Fruit fly (Drosophila melanogaster) whole organism: Measurements from ENCODE around the gene Nazo.

ENCODE experiments used
- CG8478 ChIP-seq: fragments of >200 bp; optimal IDR thresholded peaks from 2 replicates; lab custom pipeline; 2018; ENCODE audit warnings: inconsistent platforms
- Dll ChIP-seq: fragments of >200 bp; optimal IDR thresholded peaks from 2 replicates; lab custom pipeline; 2017
- EcR ChIP-seq, 2 experiments: fragments of >200 bp; optimal IDR thresholded peaks; 2 replicates each; lab custom pipeline; 2017; ENCODE audit warnings: missing biosample characterization in 2 of 2, missing genetic modification characterization in 2 of 2, missing genetic modification reagents in 2 of 2
- pan ChIP-seq: fragments of >200 bp; optimal IDR thresholded peaks from 2 replicates; lab custom pipeline; 2017
- psq ChIP-seq: fragments of >200 bp; optimal IDR thresholded peaks from 2 replicates; lab custom pipeline; 2017
- usp ChIP-seq: fragments of >200 bp; optimal IDR thresholded peaks from 2 replicates; lab custom pipeline; 2017; ENCODE audit warnings: missing biosample characterization, missing genetic modification characterization, mixed read lengths

Gene Nazo

dm6 chr3R:8317709-8318335, 30.1 kb downstream of the Nazo start:
- TF ChIP-seq usp (no peak), pan (no peak), psq (lab: Kevin White, UChicago) (no peak), EcR (GFP tag; optimal IDR thresholded peaks at IDR 0.05; lab: Kevin White, UChicago) (no peak), Dll (lab: Kevin White, UChicago) (no peak), CG8478 (lab: Kevin White, UChicago) (no peak)

dm6 chr3R:8321447-8321846, 33.8 kb downstream of the Nazo start, which contains the start of gene Or85a:
TSS of gene Or85a (plus strand) at chr3R:8321747.
- TF ChIP-seq EcR (GFP tag; optimal IDR thresholded peaks at IDR 0.05; lab: Kevin White, UChicago), result no peak
- TF ChIP-seq pan, result no peak
- no peak for TF ChIP-seq CG8478 (lab: Kevin White, UChicago)
- TF ChIP-seq usp, result no peak
- no peak for TF ChIP-seq psq (lab: Kevin White, UChicago)
- TF ChIP-seq Dll (lab: Kevin White, UChicago), result no peak

dm6 chr3R:8324016-8324415, 36.3 kb downstream of the Nazo start, which contains the start of gene CG7443:
TSS of gene CG7443 (plus strand) at chr3R:8324316.
- TF ChIP-seq usp, result no peak
- TF ChIP-seq EcR (GFP tag; optimal IDR thresholded peaks at IDR 0.05; lab: Kevin White, UChicago), result no peak
- TF ChIP-seq pan, result no peak
- TF ChIP-seq CG8478 (lab: Kevin White, UChicago), result no peak
- TF ChIP-seq Dll (lab: Kevin White, UChicago), result no peak
- no peak for TF ChIP-seq psq (lab: Kevin White, UChicago)

DNA sequence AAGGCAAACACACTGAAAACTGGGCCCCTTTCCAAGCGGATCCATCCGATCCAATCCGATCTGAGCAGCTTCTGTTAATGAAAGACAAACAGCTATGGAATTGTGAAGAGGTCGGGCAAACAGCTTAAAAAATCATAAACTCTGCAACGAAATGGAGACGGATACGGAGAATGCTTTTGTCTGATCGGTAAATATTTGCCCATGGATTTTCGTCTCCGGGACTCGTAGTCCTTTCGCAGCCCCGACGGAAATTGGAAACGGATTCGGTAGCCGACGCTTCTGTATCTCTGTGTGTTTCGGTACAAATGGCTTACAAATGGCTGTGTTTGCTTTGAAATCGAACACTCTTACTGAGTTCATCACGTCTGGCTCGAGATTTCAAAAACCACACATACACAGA, 39.2 kb downstream of the Nazo start:
- TF ChIP-seq pan (no peak), psq (lab: Kevin White, UChicago) (no peak), Dll (lab: Kevin White, UChicago) (no peak)

DNA sequence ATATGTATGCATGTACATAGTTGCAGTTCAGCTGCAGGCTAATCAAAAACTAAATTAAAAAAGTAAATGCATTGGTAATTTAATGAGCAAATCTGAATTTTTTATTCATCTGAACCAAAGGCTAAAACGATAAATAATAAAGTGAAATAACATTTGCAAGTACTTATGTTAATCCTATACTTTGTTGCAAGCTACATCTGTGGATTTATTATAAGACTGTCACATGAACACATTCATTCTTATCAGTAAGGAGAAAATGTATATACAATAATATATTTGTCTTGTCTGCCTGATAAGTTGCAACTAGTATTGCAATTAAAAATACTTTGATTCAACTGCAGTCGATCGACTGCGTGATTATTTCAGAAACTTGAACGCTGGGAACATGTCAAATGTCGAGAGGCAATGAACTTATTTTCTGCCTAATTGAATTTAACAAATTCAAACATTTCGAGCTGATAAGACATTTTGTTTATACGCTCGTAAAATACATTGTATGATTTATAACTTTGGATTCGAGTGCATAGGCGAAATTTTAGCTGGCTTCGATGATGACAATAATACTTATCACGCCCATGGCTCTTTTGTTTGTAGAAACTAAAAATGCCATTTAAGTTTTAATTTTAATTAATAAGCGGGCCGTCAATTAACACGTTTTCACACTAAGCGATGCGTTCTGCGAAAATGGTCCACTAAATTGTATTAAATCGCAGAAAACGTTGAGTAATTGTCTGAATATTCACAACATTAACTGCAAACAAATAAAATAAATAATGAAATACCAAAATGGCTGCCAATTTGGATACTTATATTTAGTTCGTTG, 40.5 kb downstream of the Nazo start:
- no peak for TF ChIP-seq psq (lab: Kevin White, UChicago)
- no peak for TF ChIP-seq CG8478 (lab: Kevin White, UChicago)
- TF ChIP-seq usp, result no peak
- TF ChIP-seq Dll (lab: Kevin White, UChicago), result no peak
- no peak for TF ChIP-seq EcR (GFP tag; optimal IDR thresholded peaks at IDR 0.05; lab: Kevin White, UChicago)
- TF ChIP-seq pan, result no peak

dm6 chr3R:8329628-8330027, 42.0 kb downstream of the Nazo start:
- TF ChIP-seq psq (lab: Kevin White, UChicago) (no peak), CG8478 (lab: Kevin White, UChicago) (no peak), EcR (GFP tag; optimal IDR thresholded peaks at IDR 0.05; lab: Kevin White, UChicago) (no peak), Dll (lab: Kevin White, UChicago) (no peak), pan (no peak), usp (no peak)

DNA sequence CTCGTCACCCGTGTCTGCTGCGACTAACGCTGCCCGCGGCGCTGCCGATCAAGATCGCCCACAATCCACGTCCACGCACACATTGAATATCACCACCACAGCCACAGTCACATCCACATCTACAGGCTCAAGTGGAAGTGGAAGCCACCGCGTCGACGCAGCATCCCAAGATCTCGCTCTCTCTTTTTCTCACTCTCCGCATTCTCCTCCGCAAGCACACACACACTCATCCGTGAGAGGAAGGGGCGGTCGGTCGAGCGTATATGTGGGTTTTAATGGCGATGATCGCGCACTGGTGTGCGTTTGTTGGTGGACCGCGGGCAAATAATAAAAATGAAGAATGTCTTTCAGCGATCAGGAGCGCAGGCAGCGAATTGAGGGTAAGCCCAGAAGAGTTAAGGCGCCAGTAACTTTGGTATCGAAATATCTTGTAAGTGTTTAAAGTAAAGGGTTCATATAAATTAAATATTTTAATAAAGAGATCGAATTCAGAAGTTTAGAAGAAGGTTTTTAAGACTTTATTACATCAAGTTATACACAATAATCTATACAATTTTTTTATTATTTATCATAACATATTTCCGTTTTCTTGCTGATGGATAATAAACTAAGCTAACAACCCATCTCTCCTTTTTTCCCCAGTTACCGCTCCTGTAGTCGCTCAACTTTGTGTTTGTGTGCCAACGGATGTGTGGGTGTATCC, 46.2 kb downstream of the Nazo start, which contains the start of gene Poxm:
Poxm (minus strand) TSS at position 25 of the 703 bp plus-strand sequence.
- TF ChIP-seq CG8478 (lab: Kevin White, UChicago) (peak; percentile 58), pan (no peak), Dll (lab: Kevin White, UChicago) (no peak)

DNA sequence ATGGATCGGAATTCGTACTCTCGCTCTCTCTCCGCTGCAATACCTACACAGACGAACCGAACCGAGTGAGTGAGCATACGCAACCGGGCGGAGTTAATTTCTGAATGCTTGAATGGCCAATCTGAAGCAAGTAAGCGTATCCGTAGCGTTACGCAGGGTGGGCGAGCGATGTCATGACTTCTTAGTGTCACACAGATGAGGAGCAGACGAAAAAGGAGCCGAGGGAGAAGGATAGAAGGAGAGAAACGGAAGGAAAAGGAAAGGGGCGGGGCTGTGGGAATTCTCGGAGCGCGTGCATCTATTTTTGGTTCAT, 46.8 kb downstream of the Nazo start:
- TF ChIP-seq CG8478 (lab: Kevin White, UChicago) (no peak), EcR (GFP tag; optimal IDR thresholded peaks at IDR 0.05; lab: Kevin White, UChicago) (no peak), pan (no peak), Dll (lab: Kevin White, UChicago) (no peak), usp (no peak), psq (lab: Kevin White, UChicago) (no peak)

DNA sequence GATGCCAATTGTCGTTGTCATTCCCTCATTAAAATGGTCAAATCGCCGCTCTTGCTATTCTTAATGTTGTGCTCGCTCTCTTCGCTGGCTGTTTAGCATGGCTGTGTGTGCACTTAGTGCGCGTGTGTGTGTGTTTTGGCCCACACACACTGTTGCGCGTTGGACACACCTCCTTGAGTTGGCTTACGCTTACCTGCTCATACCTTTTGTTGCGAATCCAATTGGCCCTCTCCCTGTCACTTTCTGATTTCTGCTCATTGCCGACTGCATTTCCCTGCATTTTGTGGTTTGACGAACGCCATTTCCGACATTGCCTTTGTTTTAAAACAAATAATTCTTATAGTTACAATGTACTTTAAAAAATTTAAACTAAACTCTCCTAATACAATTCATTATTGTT, 47.3 kb downstream of the Nazo start:
- TF ChIP-seq EcR (GFP tag; optimal IDR thresholded peaks at IDR 0.05; lab: Kevin White, UChicago), result no peak
- no peak for TF ChIP-seq CG8478 (lab: Kevin White, UChicago)
- no peak for TF ChIP-seq pan
- no peak for TF ChIP-seq usp
- no peak for TF ChIP-seq psq (lab: Kevin White, UChicago)
- TF ChIP-seq Dll (lab: Kevin White, UChicago), result no peak

- no peak for TF ChIP-seq EcR (GFP tag; optimal IDR thresholded peaks at IDR 0.05; lab: Kevin White, UChicago)
- no peak for TF ChIP-seq pan
- no peak for TF ChIP-seq CG8478 (lab: Kevin White, UChicago)
- TF ChIP-seq psq (lab: Kevin White, UChicago), result no peak
- no peak for TF ChIP-seq Dll (lab: Kevin White, UChicago)
- TF ChIP-seq usp, result no peak
These were observed 48.4 kb downstream of the Nazo start for dm6 chr3R:8336012-8336567.
